Fruit fly (Drosophila melanogaster): ENCODE results near the gene Zasp67.

Gene Zasp67

dm6 chr3L:9845980-9846538 lies 48.6 kb upstream of the Zasp67 start (continued):
- TF ChIP-seq exex (tag; optimal IDR thresholded peaks at IDR 0.05), result peak; percentile 59
- TF ChIP-seq CG6813 (GFP tag; optimal IDR thresholded peaks at IDR 0.05), result no peak
- TF ChIP-seq NfI (GFP tag; optimal IDR thresholded peaks at IDR 0.05), result no peak
- TF ChIP-seq gfzf (GFP tag; optimal IDR thresholded peaks at IDR 0.05), result no peak
- TF ChIP-seq CG4328 (GFP tag; optimal IDR thresholded peaks at IDR 0.05), result no peak
- TF ChIP-seq wor (GFP tag; IDR thresholded peaks at IDR 0.05), result no peak
- TF ChIP-seq hkb (optimal IDR thresholded peaks at IDR 0.05), result no peak
- no peak for TF ChIP-seq hkb (GFP tag; IDR thresholded peaks at IDR 0.05)
- TF ChIP-seq sens (GFP tag), result peak; percentile 16
- no peak for TF ChIP-seq Ptx1 (GFP tag; IDR thresholded peaks at IDR 0.05)
- TF ChIP-seq NC2α (GFP tag; optimal IDR thresholded peaks at IDR 0.05), result no peak
- no peak for TF ChIP-seq CG15073 (GFP tag; optimal IDR thresholded peaks at IDR 0.05)
- TF ChIP-seq Dbx (GFP tag; IDR thresholded peaks at IDR 0.05), result 0 out of 3 replicates have a peak, but pooled peaks have one; percentile 19
- no peak for TF ChIP-seq CG33213 (GFP tag; optimal IDR thresholded peaks at IDR 0.05)
- no peak for TF ChIP-seq CrebB (tag; optimal IDR thresholded peaks at IDR 0.05)
- peak; percentile 58 for TF ChIP-seq cg (GFP tag; optimal IDR thresholded peaks at IDR 0.05)
- TF ChIP-seq CG7963 (GFP tag; IDR thresholded peaks at IDR 0.05; ENCODE audit: partially characterized antibody), result no peak
- TF ChIP-seq prd (optimal IDR thresholded peaks at IDR 0.05), result no peak
- TF ChIP-seq prd (GFP tag; IDR thresholded peaks at IDR 0.05), result no peak
- TF ChIP-seq Med (GFP tag), result peak; percentile 59
- no peak for TF ChIP-seq phol (tag; optimal IDR thresholded peaks at IDR 0.05)
- TF ChIP-seq Spps (tag; optimal IDR thresholded peaks at IDR 0.05), result no peak
- TF ChIP-seq CG11085 (GFP tag; IDR thresholded peaks at IDR 0.05), result 0 out of 2 replicates have a peak, but pooled peaks have one; percentile 33
- no peak for TF ChIP-seq Six4 (GFP tag; optimal IDR thresholded peaks at IDR 0.05)
- no peak for TF ChIP-seq CG2875 (GFP tag; optimal IDR thresholded peaks at IDR 0.05)
- TF ChIP-seq Eip74EF (GFP tag; optimal IDR thresholded peaks at IDR 0.05), result peak in 1 of 2 experiments; percentile 10
- TF ChIP-seq CG16815 (GFP tag; optimal IDR thresholded peaks at IDR 0.05), result no peak
- no peak for TF ChIP-seq CG17612 (GFP tag; IDR thresholded peaks at IDR 0.05)
- TF ChIP-seq cwo (GFP tag; optimal IDR thresholded peaks at IDR 0.05), result no peak
- no peak for TF ChIP-seq stc (GFP tag; IDR thresholded peaks at IDR 0.05)
- 0 out of 4 replicates have a peak, but pooled peaks have one; percentile 33 for TF ChIP-seq chinmo (GFP tag; IDR thresholded peaks at IDR 0.05; ENCODE audit: partially characterized antibody)
- TF ChIP-seq cad (GFP tag; optimal IDR thresholded peaks at IDR 0.05), result no peak
- no peak for TF ChIP-seq CG16863 (GFP tag; optimal IDR thresholded peaks at IDR 0.05)

dm6 chr3L:9842043-9842442 lies 44.6 kb upstream of the Zasp67 start:
- TF ChIP-seq YL-1 (GFP tag; optimal IDR thresholded peaks at IDR 0.05) (no peak), D19A (tag; optimal IDR thresholded peaks at IDR 0.05) (peak; percentile 60), Sry-β (GFP tag; optimal IDR thresholded peaks at IDR 0.05) (peak; percentile 51), Dref (GFP tag; IDR thresholded peaks at IDR 0.05) (no peak), sr (GFP tag; IDR thresholded peaks at IDR 0.05) (peak; percentile 78; the same call in 1 of the 3 replicates)

DNA sequence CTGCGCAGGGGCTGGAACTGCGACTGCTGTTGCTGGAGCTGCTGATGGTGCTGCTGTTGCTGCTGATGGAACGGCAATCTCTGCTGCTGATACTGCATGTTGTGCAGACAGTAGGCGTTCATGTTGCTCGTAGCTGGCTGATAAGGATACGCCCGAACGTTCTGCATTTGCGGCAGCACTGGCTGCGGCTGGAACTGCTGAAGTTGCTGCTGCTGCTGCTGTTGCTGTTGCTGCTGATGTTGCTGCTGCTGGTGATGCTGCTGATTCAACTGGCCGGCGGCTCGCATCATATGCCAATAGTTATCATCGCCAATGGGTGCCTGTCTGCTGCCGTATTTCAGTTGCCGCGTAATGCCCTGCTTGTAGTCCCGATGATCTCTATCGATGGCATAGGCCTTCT lies 43.2 kb upstream of the Zasp67 start:
- 0 out of 3 replicates have a peak, but pooled peaks have one; percentile 34 for TF ChIP-seq mld (GFP tag; IDR thresholded peaks at IDR 0.05; ENCODE audit: partially characterized antibody)
- no peak for TF ChIP-seq Hand (GFP tag; optimal IDR thresholded peaks at IDR 0.05)
- no peak for TF ChIP-seq Chrac-16 (GFP tag; optimal IDR thresholded peaks at IDR 0.05)
- TF ChIP-seq z (GFP tag; IDR thresholded peaks at IDR 0.05), result no peak
- peak; percentile 44 for TF ChIP-seq CG8478 (optimal IDR thresholded peaks at IDR 0.05)
- no peak for TF ChIP-seq H15 (GFP tag; IDR thresholded peaks at IDR 0.05)
- no peak for TF ChIP-seq Doc2 (GFP tag; IDR thresholded peaks at IDR 0.05)
- no peak for TF ChIP-seq chn (GFP tag; optimal IDR thresholded peaks at IDR 0.05)
- no peak for TF ChIP-seq CG2202 (tag; optimal IDR thresholded peaks at IDR 0.05)
- TF ChIP-seq CG6272 (GFP tag; IDR thresholded peaks at IDR 0.05), result no peak
- TF ChIP-seq CG6683 (GFP tag; optimal IDR thresholded peaks at IDR 0.05), result no peak
- TF ChIP-seq Ets65A (GFP tag), result peak; percentile 39
- TF ChIP-seq fd3F (GFP tag; optimal IDR thresholded peaks at IDR 0.05), result no peak
- no peak for TF ChIP-seq Xbp1 (GFP tag; optimal IDR thresholded peaks at IDR 0.05)

Data from whole organism, embryonic.